Fruit fly (Drosophila melanogaster) whole organism: ENCODE data around the gene CG7888.

Experiments used
- pan ChIP-seq: fragments of >200 bp; optimal IDR thresholded peaks from 2 replicates; lab custom pipeline; 2017
- psq ChIP-seq: fragments of >200 bp; optimal IDR thresholded peaks from 2 replicates; lab custom pipeline; 2017
- usp ChIP-seq: fragments of >200 bp; optimal IDR thresholded peaks from 2 replicates; lab custom pipeline; 2017; ENCODE audit warnings: missing biosample characterization, missing genetic modification characterization, mixed read lengths

dm6 chr3L:11043650-11044049 lies 10.2 kb upstream of the CG7888 start:
- TF ChIP-seq usp (GFP tag; lab: Kevin White, UChicago) (no peak), pan (lab: Kevin White, UChicago) (no peak), psq (lab: Kevin White, UChicago) (no peak)
